Worm (Caenorhabditis elegans) whole organism, young adult: ENCODE measurements around the gene cysl-3.

Experiments used
- F22D6.2 ChIP-seq: sonication (generic microtip); optimal IDR thresholded peaks from 2 replicates; lab custom pipeline; 2016; ENCODE audit warnings: mild to moderate bottlenecking, missing genetic modification characterization, missing compliant biosample characterization
- F23B12.7 ChIP-seq: sonication (generic microtip); optimal IDR thresholded peaks from 2 replicates; lab custom pipeline; 2017; ENCODE audit warnings: missing genetic modification characterization, mild to moderate bottlenecking, missing compliant biosample characterization, antibody characterized with exemption, moderate library complexity; ENCODE audit not compliant: insufficient read depth
- ama-1 ChIP-seq, 3 experiments: fragments of 150-350 bp in 1 of 3; sonication (generic microtip) in 2 of 3; optimal IDR thresholded peaks; 2 replicates each; lab custom pipeline; 2014 to 2018; ENCODE audit warnings: missing biosample characterization in 2 of 3, missing genetic modification characterization in 2 of 3, missing genetic modification reagents in 2 of 3
- athp-1 ChIP-seq: sonication (generic microtip); optimal IDR thresholded peaks from 2 replicates; lab custom pipeline; 2017; ENCODE audit warnings: mild to moderate bottlenecking, missing genetic modification characterization, missing compliant biosample characterization
- attf-6 ChIP-seq: fragments of 200-800 bp; sonication (Bioruptor generic); IDR thresholded peaks from 2 replicates; pipeline ENCODE4 v1.3.6; 2022; ENCODE audit warnings: missing genetic modification reagents, missing genetic modification characterization, missing compliant biosample characterization
- fkh-3 ChIP-seq: sonication (generic microtip); optimal IDR thresholded peaks from 2 replicates; lab custom pipeline; 2016; ENCODE audit warnings: mild to moderate bottlenecking, missing genetic modification characterization, missing compliant biosample characterization
- mes-4 ChIP-seq: sonication (generic microtip); optimal IDR thresholded peaks from 2 replicates; lab custom pipeline; 2016; ENCODE audit warnings: missing genotype, missing genetic modification characterization, missing compliant biosample characterization

DNA sequence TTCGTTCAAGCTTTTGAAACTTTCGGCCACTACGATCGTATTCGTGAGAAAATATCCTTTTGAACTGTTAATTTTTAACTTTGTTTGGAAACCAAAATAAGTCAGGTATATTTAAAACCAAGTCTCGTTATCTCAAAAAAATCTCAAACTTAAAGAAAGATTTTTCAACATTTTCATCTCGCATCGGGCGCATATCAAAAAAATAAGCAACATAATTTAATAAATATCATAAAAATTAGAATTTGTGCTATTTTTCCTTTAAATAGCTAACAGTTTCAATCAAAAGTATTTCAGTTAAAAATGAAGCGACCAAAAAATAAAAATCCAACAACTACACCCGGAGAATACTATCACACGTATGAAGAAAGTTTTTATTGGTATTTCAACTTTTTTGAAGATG, 30.0 kb upstream of the cysl-3 start, which contains the start of gene srw-7:
- no peak for TF ChIP-seq attf-6
- no peak for TF ChIP-seq athp-1 (tag; lab: Kevin White, UChicago)
- TF ChIP-seq mes-4 (tag; lab: Kevin White, UChicago), result no peak
- TF ChIP-seq F22D6.2 (tag; lab: Kevin White, UChicago), result no peak
- no peak for TF ChIP-seq ama-1 (optimal IDR thresholded peaks at IDR 0.05; lab: Kevin White, UChicago)
- no peak for TF ChIP-seq ama-1 (GFP tag; optimal IDR thresholded peaks at IDR 0.05; lab: Kevin White, UChicago)
- TF ChIP-seq fkh-3, result no peak
- TF ChIP-seq F23B12.7 (tag; lab: Kevin White, UChicago), result no peak
